Fruit fly (Drosophila melanogaster): ENCODE measurements around the gene CG3842.

CG3842 gene

dm6 chrX:6375636-6376035, 38.1 kb downstream of the CG3842 start (continued):
- TF ChIP-seq CG15601 (tag; optimal IDR thresholded peaks at IDR 0.05) (no peak), CG12744 (GFP tag; optimal IDR thresholded peaks at IDR 0.05) (peak; percentile 12), Atf6 (GFP tag; IDR thresholded peaks at IDR 0.05) (peak; percentile 48; the same call in 1 of the 2 replicates), Aef1 (GFP tag; IDR thresholded peaks at IDR 0.05) (no peak), CG13296 (GFP tag; optimal IDR thresholded peaks at IDR 0.05) (peak; percentile 48), lilli (GFP tag; optimal IDR thresholded peaks at IDR 0.05) (peak; percentile 50), CG1602 (GFP tag; optimal IDR thresholded peaks at IDR 0.05) (peak; percentile 10), CG4424 (GFP tag; optimal IDR thresholded peaks at IDR 0.05) (peak; percentile 36), CG7839 (tag; optimal IDR thresholded peaks at IDR 0.05) (peak; percentile 68), pnt (GFP tag; optimal IDR thresholded peaks at IDR 0.05) (peak; percentile 21), trem (tag; optimal IDR thresholded peaks at IDR 0.05) (peak; percentile 1), chinmo (GFP tag; IDR thresholded peaks at IDR 0.05; ENCODE audit: partially characterized antibody) (no peak), Dip3 (GFP tag; optimal IDR thresholded peaks at IDR 0.05) (peak; percentile 6), pros (GFP tag; optimal IDR thresholded peaks at IDR 0.05) (no peak), row (GFP tag; IDR thresholded peaks at IDR 0.05) (peak; percentile 72), rib (GFP tag; IDR thresholded peaks at IDR 0.05) (no peak), CG10979 (tag; optimal IDR thresholded peaks at IDR 0.05) (peak; percentile 30), Side (GFP tag; optimal IDR thresholded peaks at IDR 0.05) (peak; percentile 5), CG16863 (GFP tag; optimal IDR thresholded peaks at IDR 0.05) (peak; percentile 6), ara (GFP tag; IDR thresholded peaks at IDR 0.05) (peak; percentile 48; the same call in 1 of the 2 replicates), Fer3 (tag; optimal IDR thresholded peaks at IDR 0.05) (peak; percentile 42), slbo (GFP tag; IDR thresholded peaks at IDR 0.05) (peak; percentile 68), PHDP (tag; optimal IDR thresholded peaks at IDR 0.05) (peak; percentile 54), CG9727 (GFP tag; optimal IDR thresholded peaks at IDR 0.05) (peak; percentile 36), H2.0 (GFP tag; IDR thresholded peaks at IDR 0.05) (peak; percentile 7; the same call in 1 of the 2 replicates), CG6765 (GFP tag; optimal IDR thresholded peaks at IDR 0.05) (peak; percentile 16), tap (tag; optimal IDR thresholded peaks at IDR 0.05) (no peak), Trl (optimal IDR thresholded peaks at IDR 0.05) (no peak), Trl (GFP tag; optimal IDR thresholded peaks at IDR 0.05) (peak; percentile 29), cwo (GFP tag; optimal IDR thresholded peaks at IDR 0.05) (peak; percentile 61), ci (GFP tag; IDR thresholded peaks at IDR 0.05) (peak; percentile 53; the same call in 1 of the 3 replicates), CG1603 (tag; optimal IDR thresholded peaks at IDR 0.05) (peak; percentile 64), Rx (GFP tag; IDR thresholded peaks at IDR 0.05) (no peak), az2 (GFP tag; optimal IDR thresholded peaks at IDR 0.05) (peak; percentile 31), CG1792 (GFP tag; optimal IDR thresholded peaks at IDR 0.05) (peak; percentile 27), crc (GFP tag; optimal IDR thresholded peaks at IDR 0.05) (peak; percentile 16), Rfx (GFP tag; IDR thresholded peaks at IDR 0.05) (peak; percentile 54), CG11504 (tag; optimal IDR thresholded peaks at IDR 0.05) (peak; percentile 73), gem (tag; optimal IDR thresholded peaks at IDR 0.05) (peak; percentile 73), CG5180 (GFP tag; optimal IDR thresholded peaks at IDR 0.05) (no peak), CG7786 (GFP tag; optimal IDR thresholded peaks at IDR 0.05) (peak; percentile 30), CG1233 (GFP tag; optimal IDR thresholded peaks at IDR 0.05) (peak; percentile 18), CG14014 (GFP tag; IDR thresholded peaks at IDR 0.05) (peak; percentile 41), CG13775 (GFP tag; optimal IDR thresholded peaks at IDR 0.05) (no peak), dysf (GFP tag; IDR thresholded peaks at IDR 0.05) (peak; percentile 50; the same call in 2 of the 3 replicates), Six4 (GFP tag; optimal IDR thresholded peaks at IDR 0.05) (peak; percentile 17), Scr (GFP tag; IDR thresholded peaks at IDR 0.05; ENCODE audit: partially characterized antibody) (no peak), Dbx (GFP tag; IDR thresholded peaks at IDR 0.05) (peak; percentile 40; the same call in 1 of the 3 replicates), sob (GFP tag; IDR thresholded peaks at IDR 0.05) (0 out of 2 replicates have a peak, but pooled peaks have one; percentile 23), Oaz (GFP tag; IDR thresholded peaks at IDR 0.05) (0 out of 2 replicates have a peak, but pooled peaks have one; percentile 4), scrt (GFP tag; optimal IDR thresholded peaks at IDR 0.05) (peak; percentile 53)

Data from whole organism, embryonic.